Worm (Caenorhabditis elegans): Measurements from ENCODE around the gene hlh-33.

The hlh-33 gene

ce11 chrIII:1860129-1860528 is 4.9 kb downstream of the hlh-33 start, which contains the start of gene ttc-7:
Gene ttc-7 (plus strand): TSS chrIII:1860429.
- TF ChIP-seq swsn-7 (tag; optimal IDR thresholded peaks at IDR 0.05) (no peak), jun-1 (tag; optimal IDR thresholded peaks at IDR 0.05) (no peak), nhr-12 (tag; optimal IDR thresholded peaks at IDR 0.05) (no peak)

DNA sequence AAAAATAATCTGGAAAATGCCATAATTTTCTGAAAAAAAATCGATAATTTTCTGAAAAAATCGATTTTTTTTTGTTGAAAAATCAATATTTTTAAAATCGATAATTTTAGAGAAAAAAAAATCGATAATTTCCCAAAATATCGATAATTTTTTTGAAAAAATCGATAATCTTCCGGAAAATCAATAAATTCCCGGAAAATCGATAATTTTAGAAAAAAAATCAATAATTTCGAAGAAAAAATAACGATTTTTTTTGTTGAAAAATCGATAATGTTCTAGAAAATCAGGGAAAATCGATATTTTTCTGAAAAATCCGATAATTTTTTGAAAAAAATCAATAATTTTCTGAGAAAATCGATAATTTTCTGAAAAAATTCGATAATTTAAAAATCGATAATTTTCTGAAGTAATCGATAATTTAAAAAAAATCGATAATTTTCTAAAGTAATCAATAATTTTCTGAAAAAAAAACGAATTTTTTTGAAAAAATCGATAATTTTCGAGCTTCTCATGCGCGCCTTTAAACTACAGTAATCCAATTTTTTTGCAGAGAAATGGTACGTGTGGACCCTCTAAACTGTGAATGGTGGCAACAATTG is 21.2 kb downstream of the hlh-33 start:
- no peak for TF ChIP-seq unc-30 (tag; optimal IDR thresholded peaks at IDR 0.05)
- no peak for TF ChIP-seq ces-1 (GFP tag; optimal IDR thresholded peaks at IDR 0.05)
- no peak for TF ChIP-seq nhr-28 (tag; optimal IDR thresholded peaks at IDR 0.05)
- no peak for TF ChIP-seq egl-13 (tag; optimal IDR thresholded peaks at IDR 0.05)
- TF ChIP-seq ceh-63 (GFP tag; optimal IDR thresholded peaks at IDR 0.05) = no peak
- TF ChIP-seq nhr-90 (tag; optimal IDR thresholded peaks at IDR 0.05; ENCODE audit: poor library complexity) = no peak
- TF ChIP-seq elt-2 (tag; optimal IDR thresholded peaks at IDR 0.05) = no peak
- TF ChIP-seq pax-3 (tag; optimal IDR thresholded peaks at IDR 0.05) = no peak
- TF ChIP-seq jun-1 (tag; optimal IDR thresholded peaks at IDR 0.05) = no peak

DNA sequence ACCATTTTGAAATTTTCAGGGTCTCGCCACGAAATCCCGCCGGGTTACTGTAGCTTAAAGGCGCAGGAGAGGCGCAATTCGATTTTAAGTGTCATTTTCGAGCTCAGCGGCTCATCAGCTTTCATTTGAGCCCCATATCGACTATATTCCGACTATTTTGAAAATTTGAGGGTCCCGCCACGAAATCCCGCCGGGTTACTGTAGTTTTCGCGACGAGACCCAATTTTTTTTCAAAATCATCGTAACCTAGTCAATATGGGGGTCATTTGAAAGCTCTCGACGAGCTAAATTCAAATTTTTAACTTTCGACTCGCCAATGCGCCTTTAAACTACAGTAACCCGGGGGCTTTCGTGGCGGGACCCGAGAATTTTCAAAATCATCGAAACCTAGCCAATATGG is 22.0 kb downstream of the hlh-33 start:
- TF ChIP-seq lsy-2 (tag; optimal IDR thresholded peaks at IDR 0.05) (peak in 1 of 2 experiments; percentile 31), lin-13 (GFP tag; optimal IDR thresholded peaks at IDR 0.05) (peak; percentile 0), sup-37 (GFP tag; optimal IDR thresholded peaks at IDR 0.05) (no peak), elt-3 (tag; optimal IDR thresholded peaks at IDR 0.05) (no peak), C16A3.4 (tag; optimal IDR thresholded peaks at IDR 0.05) (no peak), nhr-28 (tag; optimal IDR thresholded peaks at IDR 0.05) (no peak), egl-13 (tag; optimal IDR thresholded peaks at IDR 0.05) (no peak)

DNA sequence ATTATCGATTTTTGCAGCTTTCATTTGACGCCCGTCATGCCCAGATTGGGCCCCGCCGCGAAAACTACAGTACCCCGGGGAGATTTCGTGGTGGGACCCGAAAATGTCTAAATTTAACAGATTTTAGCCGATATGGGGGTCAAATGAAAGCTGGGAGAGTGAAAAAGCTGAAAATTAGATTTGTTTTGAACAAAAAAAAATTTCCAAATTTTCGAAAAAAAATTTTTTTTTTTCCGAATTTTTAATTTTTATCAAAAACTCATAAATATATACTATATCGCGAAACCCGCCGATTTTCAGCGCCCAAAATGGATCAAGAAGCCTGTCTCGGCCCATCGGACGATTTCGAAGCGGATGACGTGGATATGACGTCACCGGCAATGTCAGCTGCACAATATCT is 22.9 kb downstream of the hlh-33 start, which contains the start of gene smi-1:
Gene smi-1, plus strand, starts transcription at position 301 of the 400 bp plus-strand sequence.
- no peak for TF ChIP-seq mab-9 (GFP tag; IDR thresholded peaks at IDR 0.05)
- TF ChIP-seq hlh-17 (GFP tag; optimal IDR thresholded peaks at IDR 0.05; ENCODE audit: borderline replicate concordance) = no peak
- no peak for TF ChIP-seq mdl-1 (tag; optimal IDR thresholded peaks at IDR 0.05)
- TF ChIP-seq C34B4.2 (tag; optimal IDR thresholded peaks at IDR 0.05) = no peak
- no peak for TF ChIP-seq ceh-82 (tag; optimal IDR thresholded peaks at IDR 0.05)
- TF ChIP-seq nhr-11 (tag; optimal IDR thresholded peaks at IDR 0.05) = no peak
- no peak for TF ChIP-seq efl-1 (optimal IDR thresholded peaks at IDR 0.05)
- no peak for TF ChIP-seq efl-1 (GFP tag; optimal IDR thresholded peaks at IDR 0.05 in 1 of 2)
- TF ChIP-seq grh-1 (GFP tag; IDR thresholded peaks at IDR 0.05) = no peak
- no peak for TF ChIP-seq unc-62 (GFP tag; optimal IDR thresholded peaks at IDR 0.05)

DNA sequence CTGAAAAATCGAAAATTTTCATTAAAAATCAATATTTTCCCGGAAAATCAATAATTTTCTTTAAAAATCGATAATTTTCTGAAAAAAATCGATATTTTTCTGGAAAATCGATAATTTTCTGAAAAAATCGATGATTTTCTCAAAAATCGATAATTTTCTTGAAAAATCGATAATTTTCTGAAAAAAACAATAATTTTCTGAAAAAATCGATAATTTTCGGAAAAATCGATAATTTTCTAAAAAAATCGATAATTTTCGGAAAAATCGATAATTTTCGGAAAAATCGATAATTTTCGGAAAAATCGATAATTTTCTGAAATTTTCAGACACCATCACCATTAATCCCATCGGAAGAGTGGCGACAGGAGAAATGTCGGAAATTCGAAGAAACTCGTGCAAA is 23.7 kb downstream of the hlh-33 start:
- no peak for TF ChIP-seq skn-1 (tag; optimal IDR thresholded peaks at IDR 0.05)
- no peak for TF ChIP-seq fkh-4 (tag; optimal IDR thresholded peaks at IDR 0.05; ENCODE audit: borderline replicate concordance)
- TF ChIP-seq ets-5 (GFP tag; IDR thresholded peaks at IDR 0.05) = no peak
- no peak for TF ChIP-seq mef-2 (tag; optimal IDR thresholded peaks at IDR 0.05)
- no peak for TF ChIP-seq nhr-76 (tag; optimal IDR thresholded peaks at IDR 0.05)
- TF ChIP-seq efl-3 (GFP tag; optimal IDR thresholded peaks at IDR 0.05) = no peak

DNA sequence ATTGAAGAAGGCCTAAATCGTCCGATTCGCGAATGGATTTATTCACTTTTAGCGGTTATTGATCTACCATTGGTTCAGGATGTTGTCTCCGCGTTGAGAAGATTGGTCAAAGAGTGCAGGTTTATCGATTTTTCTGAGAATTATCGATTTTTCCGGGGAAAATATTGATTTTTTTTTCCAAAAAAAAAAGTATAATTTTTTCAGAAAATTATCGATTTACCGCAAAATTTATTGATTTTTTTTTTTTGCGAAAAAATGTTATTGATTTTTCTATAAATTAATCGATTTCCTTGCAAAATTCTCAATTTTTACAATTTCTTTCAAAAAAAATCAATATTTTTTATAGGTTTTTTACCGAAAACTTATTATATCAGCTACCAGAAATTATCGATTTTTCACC is 25.0 kb downstream of the hlh-33 start:
- no peak for TF ChIP-seq lsy-2 (tag; optimal IDR thresholded peaks at IDR 0.05)
- no peak for TF ChIP-seq ama-1 (optimal IDR thresholded peaks at IDR 0.05)
- TF ChIP-seq C04F5.9 (tag; optimal IDR thresholded peaks at IDR 0.05) = no peak
- TF ChIP-seq lin-14 (GFP tag; optimal IDR thresholded peaks at IDR 0.05) = no peak
